Worm (Caenorhabditis elegans): ENCODE results near the gene ltd-1.

Gene ltd-1

ce11 chrII:8106921-8107695 lies 14.6 kb upstream of the ltd-1 start, which contains the start of the genes chst-1 and C41C4.9 (continued):
- TF ChIP-seq nhr-10 (tag; optimal IDR thresholded peaks at IDR 0.05) (no peak), nhr-77 (tag; optimal IDR thresholded peaks at IDR 0.05) (peak; percentile 13), mdt-29 (GFP tag; IDR thresholded peaks at IDR 0.05) (peak; percentile 76; the same call in 1 of the 2 replicates), unc-39 (tag; optimal IDR thresholded peaks at IDR 0.05) (no peak), aha-1 (tag) (peak; percentile 93), tag-97 (GFP tag; IDR thresholded peaks at IDR 0.05) (no peak), snpc-4 (tag; optimal IDR thresholded peaks at IDR 0.05) (peak; percentile 3), daf-8 (GFP tag; IDR thresholded peaks at IDR 0.05) (0 out of 2 replicates have a peak, but pooled peaks have one; percentile 70), nhr-6 (tag; optimal IDR thresholded peaks at IDR 0.05) (peak; percentile 79), hif-1 (tag; optimal IDR thresholded peaks at IDR 0.05) (no peak), tra-1 (GFP tag; IDR thresholded peaks at IDR 0.05) (peak; percentile 93), ceh-62 (tag; optimal IDR thresholded peaks at IDR 0.05) (no peak), nhr-11 (tag; optimal IDR thresholded peaks at IDR 0.05) (no peak), ztf-7 (tag; optimal IDR thresholded peaks at IDR 0.05) (peak; percentile 60), gei-8 (GFP tag; optimal IDR thresholded peaks at IDR 0.05) (peak; percentile 90), F10B5.3 (tag; optimal IDR thresholded peaks at IDR 0.05) (peak; percentile 48), spr-1 (tag; optimal IDR thresholded peaks at IDR 0.05) (peak; percentile 82), ceh-44 (GFP tag; IDR thresholded peaks at IDR 0.05) (peak; percentile 79; the same call in 1 of the 2 replicates), arid-1 (GFP tag; conservative IDR thresholded peaks at IDR 0.05) (peak; percentile 91), lin-39 (tag; optimal IDR thresholded peaks at IDR 0.05) (no peak), zfp-2 (tag; optimal IDR thresholded peaks at IDR 0.05) (peak; percentile 49), nhr-48 (tag; optimal IDR thresholded peaks at IDR 0.05) (peak; percentile 56), hlh-11 (tag; optimal IDR thresholded peaks at IDR 0.05) (peak; percentile 74), pha-4 (GFP tag; IDR thresholded peaks at IDR 0.05) (peak; percentile 87), pha-4 (tag; optimal IDR thresholded peaks at IDR 0.05) (no peak), set-16 (GFP tag; IDR thresholded peaks at IDR 0.05) (no peak), hmg-1.1 (GFP tag; IDR thresholded peaks at IDR 0.05) (peak; percentile 76), lin-29 (GFP tag; IDR thresholded peaks at IDR 0.05) (peak; percentile 51; the same call in 1 of the 2 replicates), zip-11 (GFP tag; IDR thresholded peaks at IDR 0.05) (peak; percentile 64; the same call in 1 of the 2 replicates), T20F7.1 (GFP tag; optimal IDR thresholded peaks at IDR 0.05) (peak; percentile 55), fkh-10 (GFP tag; optimal IDR thresholded peaks at IDR 0.05) (no peak), nhr-102 (tag; optimal IDR thresholded peaks at IDR 0.05) (peak; percentile 84), jun-1 (tag; optimal IDR thresholded peaks at IDR 0.05) (no peak), ztf-11 (tag; optimal IDR thresholded peaks at IDR 0.05) (no peak), Y5F2A.4 (GFP tag; optimal IDR thresholded peaks at IDR 0.05) (peak; percentile 86), dmd-8 (GFP tag; IDR thresholded peaks at IDR 0.05) (peak; percentile 99), lin-15B (tag; optimal IDR thresholded peaks at IDR 0.05) (no peak), madf-5 (GFP tag; IDR thresholded peaks at IDR 0.05) (peak; percentile 89 to 91; a peak in 3 of 4 replicates), lim-7 (GFP tag; IDR thresholded peaks at IDR 0.05) (peak; percentile 98; the same call in 1 of the 2 replicates), spr-3 (GFP tag; optimal IDR thresholded peaks at IDR 0.05) (peak; percentile 86), F49E8.2 (tag; optimal IDR thresholded peaks at IDR 0.05; ENCODE audit: borderline replicate concordance) (peak; percentile 65), lin-1 (GFP tag; IDR thresholded peaks at IDR 0.05) (peak; percentile 96), zag-1 (tag; optimal IDR thresholded peaks at IDR 0.05) (no peak), egl-43 (GFP tag; IDR thresholded peaks at IDR 0.05) (no peak; the same call in 1 of the 2 replicates), D1046.2 (GFP tag; IDR thresholded peaks at IDR 0.05) (peak; percentile 81; the same call in 1 of the 2 replicates), dve-1 (tag; optimal IDR thresholded peaks at IDR 0.05; ENCODE audit: insufficient read depth) (peak; percentile 78), ctbp-1 (GFP tag; IDR thresholded peaks at IDR 0.05) (peak; percentile 83), ceh-20 (GFP tag; IDR thresholded peaks at IDR 0.05) (peak; percentile 80), vab-7 (GFP tag; IDR thresholded peaks at IDR 0.05) (peak; percentile 94), dmd-6 (GFP tag; IDR thresholded peaks at IDR 0.05) (peak; percentile 67)
